Fruit fly (Drosophila melanogaster) whole organism, embryonic: ENCODE data around the gene CG5665.
A peak's percentile ranks its signal among the peaks of the same experiment; 100 is the strongest.

Experiments used
- Abd-B ChIP-seq: fragments of 200-800 bp; sonication (Bioruptor generic); optimal IDR thresholded peaks from 2 replicates; lab custom pipeline; 2018; ENCODE audit warnings: missing biosample characterization, mild to moderate bottlenecking, missing genetic modification characterization, moderate library complexity
- Aef1 ChIP-seq: fragments of 200-800 bp; sonication (Bioruptor generic); IDR thresholded peaks from 3 replicates; pipeline ENCODE4 v1.3.6; 2022; ENCODE audit warnings: missing biosample characterization, missing genetic modification characterization
- Awh ChIP-seq: fragments of 200-800 bp; sonication (Bioruptor generic); IDR thresholded peaks from 2 replicates; pipeline ENCODE4, ENCODE4 v1.3.6; 2022; ENCODE audit warnings: missing biosample characterization, missing genetic modification characterization
- B-H1 ChIP-seq: fragments of 200-800 bp; sonication (Bioruptor generic); IDR thresholded peaks from 3 replicates; pipeline ENCODE4 v1.3.6; 2022; ENCODE audit warnings: missing biosample characterization, missing genetic modification characterization
- Bteb2 ChIP-seq: fragments of 200-800 bp; sonication (Bioruptor generic); optimal IDR thresholded peaks from 2 replicates; lab custom pipeline; 2016; ENCODE audit warnings: missing biosample characterization, missing genetic modification characterization
- CG1024 ChIP-seq: fragments of 200-800 bp; sonication (Bioruptor generic); IDR thresholded peaks from 2 replicates; pipeline ENCODE4 v1.3.6; 2022; ENCODE audit warnings: missing biosample characterization, missing genetic modification characterization
- CG10431 ChIP-seq: fragments of 200-800 bp; sonication (Bioruptor generic); optimal IDR thresholded peaks from 3 replicates; lab custom pipeline; 2018; ENCODE audit warnings: missing biosample characterization, mild to moderate bottlenecking, missing genetic modification characterization
- CG10543 ChIP-seq: fragments of 200-800 bp; sonication (Bioruptor generic); optimal IDR thresholded peaks from 3 replicates; lab custom pipeline; 2017; ENCODE audit warnings: missing biosample characterization, mild to moderate bottlenecking, missing genetic modification characterization, moderate library complexity
- CG10654 ChIP-seq: fragments of 200-800 bp; sonication (Bioruptor generic); optimal IDR thresholded peaks from 2 replicates; lab custom pipeline; 2016; ENCODE audit warnings: missing biosample characterization, missing genetic modification characterization
- CG12769 ChIP-seq: fragments of 200-800 bp; sonication (Bioruptor generic); optimal IDR thresholded peaks from 2 replicates; lab custom pipeline; 2019; ENCODE audit warnings: missing biosample characterization, mild to moderate bottlenecking, missing genetic modification characterization, moderate library complexity
- CG14667 ChIP-seq: fragments of 200-800 bp; sonication (Bioruptor generic); IDR thresholded peaks from 2 replicates; pipeline ENCODE4 v1.3.6; 2022; ENCODE audit warnings: missing biosample characterization, missing genetic modification characterization
- CG1647 ChIP-seq: fragments of 200-800 bp; sonication (Bioruptor generic); optimal IDR thresholded peaks from 3 replicates; lab custom pipeline; 2016; ENCODE audit warnings: missing biosample characterization, missing genetic modification characterization
- CG16779 ChIP-seq: fragments of 200-800 bp; sonication (Bioruptor generic); IDR thresholded peaks from 2 replicates; pipeline ENCODE4 v1.3.6; 2022; ENCODE audit warnings: missing biosample characterization, missing genetic modification characterization
- CG16813 ChIP-seq: fragments of 200-800 bp; sonication (Bioruptor generic); IDR thresholded peaks from 3 replicates; pipeline ENCODE4 v1.3.6; 2022; ENCODE audit warnings: missing biosample characterization, missing genetic modification characterization; ENCODE audit not compliant: partially characterized antibody
- CG17802 ChIP-seq: fragments of 200-800 bp; sonication (Bioruptor generic); optimal IDR thresholded peaks from 2 replicates; lab custom pipeline; 2018; ENCODE audit warnings: missing biosample characterization, mild to moderate bottlenecking, missing genetic modification characterization, moderate library complexity
- CG1792 ChIP-seq: fragments of 200-800 bp; sonication (Bioruptor generic); optimal IDR thresholded peaks from 2 replicates; lab custom pipeline; 2016; ENCODE audit warnings: missing biosample characterization, missing genetic modification characterization
- CG2889 ChIP-seq: fragments of 200-800 bp; sonication (Bioruptor generic); IDR thresholded peaks from 3 replicates; pipeline ENCODE4 v1.3.6; 2022; ENCODE audit warnings: missing biosample characterization, missing genetic modification characterization
- CG33213 ChIP-seq: fragments of 200-800 bp; sonication (Bioruptor generic); optimal IDR thresholded peaks from 3 replicates; lab custom pipeline; 2016; ENCODE audit warnings: missing biosample characterization, missing genetic modification characterization
- CG34224 ChIP-seq: fragments of 200-800 bp; sonication (Bioruptor generic); IDR thresholded peaks from 3 replicates; pipeline ENCODE4 v1.3.6; 2022; ENCODE audit warnings: missing biosample characterization, missing genetic modification characterization; ENCODE audit not compliant: partially characterized antibody
- CG34422 ChIP-seq: fragments of 200-800 bp; sonication (Bioruptor generic); IDR thresholded peaks from 3 replicates; pipeline ENCODE4 v1.3.6; 2022; ENCODE audit warnings: missing biosample characterization, missing genetic modification characterization
- CG5953 ChIP-seq: fragments of 200-800 bp; sonication (Bioruptor generic); IDR thresholded peaks from 2 replicates; pipeline ENCODE4 v1.3.6; 2022; ENCODE audit warnings: missing biosample characterization, missing genetic modification characterization
- CG6854 ChIP-seq: fragments of 200-800 bp; sonication (Bioruptor generic); optimal IDR thresholded peaks from 3 replicates; lab custom pipeline; 2017; ENCODE audit warnings: missing biosample characterization, mild to moderate bottlenecking, missing genetic modification characterization
- CHES-1-like ChIP-seq: fragments of 200-800 bp; sonication (Bioruptor generic); optimal IDR thresholded peaks from 2 replicates; lab custom pipeline; 2016; ENCODE audit warnings: missing biosample characterization, missing genetic modification characterization
- Dbx ChIP-seq: fragments of 200-800 bp; sonication (Bioruptor generic); IDR thresholded peaks from 3 replicates; pipeline ENCODE4 v1.3.6; 2022; ENCODE audit warnings: missing biosample characterization, missing genetic modification characterization
- Drgx ChIP-seq: fragments of 200-800 bp; sonication (Bioruptor generic); IDR thresholded peaks from 2 replicates; pipeline ENCODE4 v1.3.6; 2022; ENCODE audit warnings: missing biosample characterization, missing genetic modification characterization
- Mad ChIP-seq: fragments of 200-800 bp; sonication (Bioruptor generic); optimal IDR thresholded peaks from 2 replicates; lab custom pipeline; 2016; ENCODE audit warnings: missing biosample characterization, missing genetic modification characterization
- Meics ChIP-seq: fragments of 200-800 bp; sonication (Bioruptor generic); optimal IDR thresholded peaks from 2 replicates; lab custom pipeline; 2017; ENCODE audit warnings: missing biosample characterization, mild to moderate bottlenecking, missing genetic modification characterization
- Neu2 ChIP-seq: fragments of 200-800 bp; sonication (Bioruptor generic); optimal IDR thresholded peaks from 3 replicates; lab custom pipeline; 2016; ENCODE audit warnings: missing biosample characterization, missing genetic modification characterization, borderline replicate concordance
- Oli ChIP-seq: fragments of 200-800 bp; sonication (Bioruptor generic); optimal IDR thresholded peaks from 2 replicates; lab custom pipeline; 2018; ENCODE audit warnings: missing biosample characterization, mild to moderate bottlenecking, missing genetic modification characterization, moderate library complexity
- Optix ChIP-seq: fragments of 200-800 bp; sonication (Bioruptor generic); IDR thresholded peaks from 3 replicates; pipeline ENCODE4 v1.3.6; 2022; ENCODE audit warnings: missing biosample characterization, missing genetic modification characterization
- Sry-β ChIP-seq: fragments of 200-800 bp; sonication (Bioruptor generic); optimal IDR thresholded peaks from 2 replicates; lab custom pipeline; 2018; ENCODE audit warnings: missing biosample characterization, mild to moderate bottlenecking, missing genetic modification characterization, moderate library complexity
- Usf ChIP-seq: fragments of 200-800 bp; sonication (Bioruptor generic); optimal IDR thresholded peaks from 2 replicates; lab custom pipeline; 2017; ENCODE audit warnings: missing genotype, missing biosample characterization, missing genetic modification characterization
- crc ChIP-seq: fragments of 200-800 bp; sonication (Bioruptor generic); optimal IDR thresholded peaks from 2 replicates; lab custom pipeline; 2016; ENCODE audit warnings: missing biosample characterization, missing genetic modification characterization
- dan ChIP-seq: fragments of 200-800 bp; sonication (Bioruptor generic); IDR thresholded peaks from 2 replicates; pipeline ENCODE4 v1.3.6; 2022; ENCODE audit warnings: missing biosample characterization, missing genetic modification characterization
- dmrt99B ChIP-seq: fragments of 200-800 bp; sonication (Bioruptor generic); optimal IDR thresholded peaks from 2 replicates; lab custom pipeline; 2018; ENCODE audit warnings: missing biosample characterization, mild to moderate bottlenecking, missing genetic modification characterization, moderate library complexity
- en ChIP-seq: fragments of 200-800 bp; sonication (Bioruptor generic); optimal IDR thresholded peaks from 2 replicates; lab custom pipeline; 2016; ENCODE audit warnings: missing biosample characterization, missing genetic modification characterization
- eve ChIP-seq, 2 experiments: fragments of >200 bp; optimal IDR thresholded peaks; 2 replicates each; lab custom pipeline; 2017; ENCODE audit warnings: missing biosample characterization in 2 of 2, missing genetic modification characterization in 2 of 2
- grau ChIP-seq: fragments of 200-800 bp; optimal IDR thresholded peaks from 3 replicates; lab custom pipeline; 2019; ENCODE audit warnings: missing biosample characterization, mild to moderate bottlenecking, missing genetic modification characterization, moderate library complexity
- grn ChIP-seq: fragments of 200-800 bp; sonication (Bioruptor generic); optimal IDR thresholded peaks from 3 replicates; lab custom pipeline; 2017; ENCODE audit warnings: missing biosample characterization, missing genetic modification characterization
- hkb ChIP-seq, 2 experiments: fragments of 200-800 bp in 1 of 2; fragments of >200 bp in 1 of 2; sonication (Bioruptor generic) in 1 of 2; IDR thresholded peaks in 1 of 2; optimal IDR thresholded peaks in 1 of 2; 2 replicates each; pipeline versions ENCODE4 v1.3.6 to Lab custom; 2017 to 2022; ENCODE audit warnings: missing biosample characterization in 1 of 2, missing genetic modification characterization in 1 of 2
- hth ChIP-seq: fragments of >200 bp; optimal IDR thresholded peaks from 2 replicates; lab custom pipeline; 2017; ENCODE audit warnings: inconsistent platforms
- lmd ChIP-seq: fragments of 200-800 bp; sonication (Bioruptor generic); IDR thresholded peaks from 2 replicates; pipeline ENCODE4 v1.3.6; 2022; ENCODE audit warnings: missing biosample characterization, missing genetic modification characterization
- oc ChIP-seq: fragments of 200-800 bp; sonication (Bioruptor generic); optimal IDR thresholded peaks from 2 replicates; lab custom pipeline; 2018; ENCODE audit warnings: missing biosample characterization, mild to moderate bottlenecking, missing genetic modification characterization, moderate library complexity
- pan ChIP-seq, 4 experiments: fragments of >200 bp in 3 of 4; fragments of 200-800 bp in 1 of 4; sonication (Bioruptor generic) in 1 of 4; optimal IDR thresholded peaks in 3 of 4; IDR thresholded peaks in 1 of 4; 2 replicates each; pipeline versions ENCODE4 v1.3.6 to Lab custom; 2017 to 2022; ENCODE audit warnings: missing biosample characterization in 2 of 4, missing genetic modification characterization in 2 of 4, mixed read lengths in 1 of 4
- phol ChIP-seq: fragments of 200-800 bp; sonication (Bioruptor generic); optimal IDR thresholded peaks from 3 replicates; lab custom pipeline; 2018; ENCODE audit warnings: missing biosample characterization, mild to moderate bottlenecking, missing genetic modification characterization, moderate library complexity
- rib ChIP-seq: fragments of 200-800 bp; sonication (Bioruptor generic); IDR thresholded peaks from 2 replicates; pipeline ENCODE4 v1.3.6; 2022; ENCODE audit warnings: missing biosample characterization, missing genetic modification characterization
- shn ChIP-seq: fragments of 200-800 bp; sonication (Bioruptor generic); optimal IDR thresholded peaks from 3 replicates; lab custom pipeline; 2016; ENCODE audit warnings: missing biosample characterization, missing genetic modification characterization
- slp2 ChIP-seq: fragments of 200-800 bp; sonication (Bioruptor generic); optimal IDR thresholded peaks from 2 replicates; lab custom pipeline; 2016; ENCODE audit warnings: missing biosample characterization, missing genetic modification characterization
- zen2 ChIP-seq: fragments of 200-800 bp; sonication (Bioruptor generic); IDR thresholded peaks from 3 replicates; pipeline ENCODE4 v1.3.6; 2022; ENCODE audit warnings: missing biosample characterization, missing genetic modification characterization; ENCODE audit not compliant: partially characterized antibody

The CG5665 gene

DNA sequence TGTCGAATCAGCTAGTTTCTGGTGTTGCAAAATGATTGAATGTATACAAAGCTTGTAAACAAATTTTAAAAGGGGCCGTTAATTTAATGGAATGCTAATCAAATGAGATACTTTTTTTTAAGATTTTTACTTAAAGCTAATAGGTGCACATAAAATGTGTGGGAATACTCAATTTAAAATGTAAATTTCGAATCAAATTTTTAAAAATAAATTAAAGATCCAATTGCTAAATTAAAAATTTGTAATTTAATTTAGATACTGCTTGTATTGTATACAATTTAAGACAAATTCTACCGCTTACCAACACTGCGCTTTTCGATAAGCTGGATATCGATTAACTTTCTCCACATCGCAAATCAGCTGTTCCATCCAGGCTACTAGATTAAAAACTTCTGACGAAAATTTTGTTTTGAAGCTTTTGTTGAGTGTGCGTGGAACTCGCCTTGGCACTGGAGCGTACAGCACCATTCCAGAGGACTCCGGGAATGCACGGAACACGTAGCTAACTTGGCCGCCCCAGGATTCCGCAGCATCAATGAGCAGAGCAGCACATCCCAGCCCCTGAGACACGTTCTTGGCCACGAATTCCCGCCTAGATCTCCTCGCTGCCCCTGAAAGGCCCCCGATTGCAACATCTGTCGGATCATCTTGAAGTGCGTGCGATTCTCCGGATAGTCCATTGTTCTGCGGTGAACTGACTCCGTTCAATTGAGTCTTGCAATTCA lies 25.9 kb downstream of the CG5665 start, which contains the start of the genes CG5498 and fbl (continued):
- no peak for TF ChIP-seq CG17802
- no peak for TF ChIP-seq oc
- 0 out of 2 replicates have a peak, but pooled peaks have one; percentile 9 for TF ChIP-seq CG1024 (GFP tag; lab: Robert Waterston, UW)
- TF ChIP-seq en, result no peak
- TF ChIP-seq Meics (GFP tag; lab: Kevin White, UChicago), result peak; percentile 71
- TF ChIP-seq CG34422 (GFP tag; lab: Robert Waterston, UW), result 0 out of 3 replicates have a peak, but pooled peaks have one; percentile 23
- no peak for TF ChIP-seq CG1792 (GFP tag; lab: Kevin White, UChicago)
- TF ChIP-seq Neu2 (GFP tag; lab: Kevin White, UChicago), result no peak
- peak; percentile 29 for TF ChIP-seq CG33213
- TF ChIP-seq slp2, result no peak
- no peak for TF ChIP-seq CG2889
- TF ChIP-seq shn (GFP tag; lab: Kevin White, UChicago), result peak; percentile 25
- TF ChIP-seq dmrt99B (tag; lab: Kevin White, UChicago), result peak; percentile 62
- TF ChIP-seq CG10654 (GFP tag; lab: Kevin White, UChicago), result peak; percentile 62
- TF ChIP-seq Dbx (GFP tag; lab: Robert Waterston, UW), result peak; percentile 67
- no peak; the same call in 2 of the 3 replicates for TF ChIP-seq zen2 (GFP tag; lab: Robert Waterston, UW)
- peak; percentile 31 for TF ChIP-seq CG1647 (GFP tag; lab: Kevin White, UChicago)
- TF ChIP-seq CHES-1-like (GFP tag; lab: Kevin White, UChicago), result peak; percentile 5
- no peak for TF ChIP-seq CG5953 (GFP tag; lab: Robert Waterston, UW)
- TF ChIP-seq Bteb2, result peak; percentile 59
- peak; percentile 62 for TF ChIP-seq Drgx (GFP tag; lab: Robert Waterston, UW)
- no peak for TF ChIP-seq CG14667
- TF ChIP-seq CG16813 (GFP tag; lab: Robert Waterston, UW), result no peak
- TF ChIP-seq Sry-β, result no peak
- peak; percentile 37; the same call in 1 of the 3 replicates for TF ChIP-seq CG34224 (GFP tag; lab: Robert Waterston, UW)
- TF ChIP-seq Optix, result no peak
- peak; percentile 74 for TF ChIP-seq CG10543 (GFP tag; lab: Kevin White, UChicago)
- no peak for TF ChIP-seq rib (GFP tag; lab: Robert Waterston, UW)
- no peak for TF ChIP-seq dan (GFP tag; lab: Robert Waterston, UW)
- TF ChIP-seq lmd, result no peak; the same call in 1 of the 2 replicates
- TF ChIP-seq CG12769, result no peak
- no peak for TF ChIP-seq CG16779 (GFP tag; lab: Robert Waterston, UW)
- TF ChIP-seq Aef1 (GFP tag; lab: Robert Waterston, UW), result no peak
- TF ChIP-seq CG10431, result peak; percentile 43
- peak; percentile 4 for TF ChIP-seq Usf (GFP tag; lab: Kevin White, UChicago)
- peak; percentile 40 for TF ChIP-seq Mad (GFP tag; lab: Kevin White, UChicago)
- TF ChIP-seq pan (optimal IDR thresholded peaks at IDR 0.05; lab: Kevin White, UChicago), result no peak
- peak in 1 of 2 experiments; percentile 46 for TF ChIP-seq pan (GFP tag; optimal IDR thresholded peaks at IDR 0.05 in 1 of 2, IDR thresholded peaks at IDR 0.05 in 1 of 2)
- no peak for TF ChIP-seq CG6854
- TF ChIP-seq Oli (tag; lab: Kevin White, UChicago), result peak; percentile 25
- no peak for TF ChIP-seq Awh (GFP tag; lab: Robert Waterston, UW)
- no peak for TF ChIP-seq hkb (optimal IDR thresholded peaks at IDR 0.05; lab: Kevin White, UChicago)
- TF ChIP-seq hkb (GFP tag; IDR thresholded peaks at IDR 0.05; lab: Robert Waterston, UW), result 0 out of 2 replicates have a peak, but pooled peaks have one; percentile 46
- peak; percentile 77 for TF ChIP-seq grau
- TF ChIP-seq eve (GFP tag; optimal IDR thresholded peaks at IDR 0.05; lab: Kevin White, UChicago), result no peak
- no peak for TF ChIP-seq crc (GFP tag; lab: Kevin White, UChicago)
- TF ChIP-seq B-H1 (GFP tag; lab: Robert Waterston, UW), result no peak; the same call in 2 of the 3 replicates
- peak; percentile 74 for TF ChIP-seq phol (tag; lab: Kevin White, UChicago)
- TF ChIP-seq grn, result peak; percentile 31
- TF ChIP-seq hth (lab: Kevin White, UChicago), result no peak
- no peak for TF ChIP-seq Abd-B
